Worm (Caenorhabditis elegans) whole organism, L2 larva: ENCODE measurements around the gene sra-7.

Experiments
- ceh-82 ChIP-seq: fragments of 150-350 bp; optimal IDR thresholded peaks from 2 replicates; lab custom pipeline; 2014; ENCODE audit warnings: missing biosample characterization, missing genetic modification characterization
- lin-39 ChIP-seq: fragments of 150-350 bp; optimal IDR thresholded peaks from 2 replicates; lab custom pipeline; 2014; ENCODE audit warnings: missing biosample characterization, missing genetic modification reagents, missing genetic modification characterization
- nhr-11 ChIP-seq: fragments of 150-350 bp; optimal IDR thresholded peaks from 2 replicates; lab custom pipeline; 2014; ENCODE audit warnings: missing biosample characterization, missing genetic modification characterization
- nhr-12 ChIP-seq: fragments of 150-350 bp; optimal IDR thresholded peaks from 2 replicates; lab custom pipeline; 2014; ENCODE audit warnings: missing biosample characterization, missing genetic modification characterization
- nhr-21 ChIP-seq: fragments of 150-350 bp; optimal IDR thresholded peaks from 2 replicates; lab custom pipeline; 2014; ENCODE audit warnings: missing biosample characterization, missing genetic modification characterization
- nhr-77 ChIP-seq: fragments of 150-350 bp; optimal IDR thresholded peaks from 2 replicates; lab custom pipeline; 2014; ENCODE audit warnings: missing biosample characterization, missing genetic modification characterization
- snpc-4 ChIP-seq: fragments of 150-350 bp; optimal IDR thresholded peaks from 2 replicates; lab custom pipeline; 2014; ENCODE audit warnings: missing biosample characterization, missing genetic modification characterization
- unc-55 ChIP-seq: fragments of 150-350 bp; sonication (generic microtip); optimal IDR thresholded peaks from 3 replicates; lab custom pipeline; 2014; ENCODE audit warnings: missing biosample characterization, missing genetic modification reagents, missing genetic modification characterization
- unc-62 ChIP-seq: fragments of 150-350 bp; optimal IDR thresholded peaks from 2 replicates; lab custom pipeline; 2014; ENCODE audit warnings: missing biosample characterization, missing genetic modification reagents, missing genetic modification characterization
- ztf-11 ChIP-seq: sonication (generic microtip); optimal IDR thresholded peaks from 2 replicates; lab custom pipeline; 2017; ENCODE audit warnings: missing biosample characterization, missing genetic modification characterization
- ztf-4 ChIP-seq: fragments of 150-350 bp; optimal IDR thresholded peaks from 2 replicates; lab custom pipeline; 2014; ENCODE audit warnings: missing biosample characterization, missing genetic modification characterization

- no peak for TF ChIP-seq unc-62 (GFP tag; lab: Kevin White, UChicago)
- TF ChIP-seq ztf-11 (tag; lab: Kevin White, UChicago), result no peak
- TF ChIP-seq snpc-4 (tag; lab: Kevin White, UChicago), result no peak
- TF ChIP-seq ztf-4, result no peak
- no peak for TF ChIP-seq unc-55 (GFP tag; lab: Kevin White, UChicago)
- TF ChIP-seq nhr-77, result no peak
- TF ChIP-seq nhr-12 (tag; lab: Kevin White, UChicago), result no peak
- no peak for TF ChIP-seq nhr-21 (tag; lab: Kevin White, UChicago)
- TF ChIP-seq ceh-82 (tag; lab: Kevin White, UChicago), result no peak
- TF ChIP-seq nhr-11 (tag; lab: Kevin White, UChicago), result no peak
- no peak for TF ChIP-seq lin-39
These were observed 14.4 kb downstream of the sra-7 start for ce11 chrII:9558906-9559305.
